Worm (Caenorhabditis elegans) whole organism, late embryonic: ENCODE measurements around the gene H06H21.37.

Experiments
- C08G9.2 ChIP-seq: sonication (generic microtip); optimal IDR thresholded peaks from 2 replicates; lab custom pipeline; 2016; ENCODE audit warnings: mild to moderate bottlenecking, missing genetic modification characterization, moderate library complexity, missing compliant biosample characterization
- ceh-24 ChIP-seq: sonication (generic microtip); optimal IDR thresholded peaks from 2 replicates; lab custom pipeline; 2016; ENCODE audit warnings: mild to moderate bottlenecking, missing genetic modification characterization, missing compliant biosample characterization
- hlh-8 ChIP-seq: sonication (generic microtip); optimal IDR thresholded peaks from 2 replicates; lab custom pipeline; 2016; ENCODE audit warnings: missing genotype, missing genetic modification characterization, missing compliant biosample characterization
- madf-2 ChIP-seq: sonication (generic microtip); optimal IDR thresholded peaks from 2 replicates; lab custom pipeline; 2017; ENCODE audit warnings: missing genetic modification characterization, missing compliant biosample characterization
- nfya-1 ChIP-seq: sonication (generic microtip); optimal IDR thresholded peaks from 2 replicates; lab custom pipeline; 2017; ENCODE audit warnings: missing genetic modification characterization, mild to moderate bottlenecking, missing compliant biosample characterization, antibody characterized with exemption, moderate library complexity
- odd-2 ChIP-seq: sonication (generic microtip); optimal IDR thresholded peaks from 2 replicates; lab custom pipeline; 2017; ENCODE audit warnings: antibody characterized with exemption, mild to moderate bottlenecking, missing genetic modification characterization, missing compliant biosample characterization
- pros-1 ChIP-seq: fragments of 150-350 bp; optimal IDR thresholded peaks from 2 replicates; lab custom pipeline; 2014; ENCODE audit warnings: missing biosample characterization, missing genetic modification reagents, missing genetic modification characterization
- ztf-16 ChIP-seq: sonication (generic microtip); optimal IDR thresholded peaks from 2 replicates; lab custom pipeline; 2017; ENCODE audit warnings: missing genetic modification characterization, missing compliant biosample characterization

H06H21.37 gene

ce11 chrIV:4758659-4759058, 51.1 kb downstream of the H06H21.37 start, which contains the start of gene Y17G9B.8:
Y17G9B.8 (minus strand) TSS chrIV:4758840.
- TF ChIP-seq ztf-16 (no peak), odd-2 (no peak), ceh-24 (no peak), nfya-1 (no peak), pros-1 (no peak), C08G9.2 (tag; lab: Kevin White, UChicago) (no peak), madf-2 (tag; lab: Kevin White, UChicago) (no peak), hlh-8 (no peak)
